Worm (Caenorhabditis elegans) whole organism, young adult: Measurements from ENCODE around the gene srh-60.

Experiments used
- B0336.3 ChIP-seq: fragments of 200-800 bp; sonication (Bioruptor generic); IDR thresholded peaks from 2 replicates; pipeline ENCODE4 v1.3.6; 2022; ENCODE audit warnings: missing genetic modification characterization, missing compliant biosample characterization
- F49E8.2 ChIP-seq: sonication (generic microtip); optimal IDR thresholded peaks from 3 replicates; lab custom pipeline; 2017; ENCODE audit warnings: missing genetic modification characterization, mild to moderate bottlenecking, missing compliant biosample characterization, antibody characterized with exemption, moderate library complexity; ENCODE audit not compliant: insufficient read depth
- ama-1 ChIP-seq, 3 experiments: fragments of 150-350 bp in 1 of 3; sonication (generic microtip) in 2 of 3; optimal IDR thresholded peaks; 2 replicates each; lab custom pipeline; 2014 to 2018; ENCODE audit warnings: missing biosample characterization in 2 of 3, missing genetic modification characterization in 2 of 3, missing genetic modification reagents in 2 of 3
- attf-3 ChIP-seq: fragments of 200-800 bp; sonication (Bioruptor generic); conservative IDR thresholded peaks from 2 replicates; pipeline ENCODE4 v1.3.6; 2022; ENCODE audit warnings: missing genetic modification reagents, missing genetic modification characterization, missing compliant biosample characterization
- cebp-2 ChIP-seq: fragments of 200-800 bp; sonication (Bioruptor generic); IDR thresholded peaks from 2 replicates; pipeline ENCODE4 v1.3.6; 2022; ENCODE audit warnings: missing genetic modification characterization, missing compliant biosample characterization
- ceh-91 ChIP-seq: fragments of 200-800 bp; sonication (Bioruptor generic); IDR thresholded peaks from 2 replicates; pipeline ENCODE4 v1.3.6; 2022; ENCODE audit warnings: missing genetic modification reagents, missing genetic modification characterization, missing compliant biosample characterization
- nfya-1 ChIP-seq: sonication (generic microtip); optimal IDR thresholded peaks from 2 replicates; lab custom pipeline; 2017; ENCODE audit warnings: antibody characterized with exemption, missing compliant biosample characterization, missing genetic modification characterization, borderline replicate concordance; ENCODE audit not compliant: insufficient read depth
- nhr-90 ChIP-seq: sonication (generic microtip); optimal IDR thresholded peaks from 2 replicates; lab custom pipeline; 2016; ENCODE audit warnings: missing genotype, mild to moderate bottlenecking, missing genetic modification characterization, missing compliant biosample characterization
- pha-4 ChIP-seq: fragments of 150-350 bp; sonication (generic microtip); optimal IDR thresholded peaks from 2 replicates; lab custom pipeline; 2014; ENCODE audit warnings: missing biosample characterization, missing genetic modification reagents, missing genetic modification characterization
- snpc-4 ChIP-seq, 5 experiments: fragments of 150-350 bp in 1 of 5; sonication (generic microtip) in 4 of 5; optimal IDR thresholded peaks; 2 replicates each; lab custom pipeline; 2014 to 2018; ENCODE audit warnings: missing genetic modification characterization in 5 of 5, missing biosample characterization in 3 of 5, antibody characterized with exemption in 2 of 5, mild to moderate bottlenecking in 2 of 5, missing compliant biosample characterization in 2 of 5, missing genotype in 2 of 5, moderate library complexity in 2 of 5, missing genetic modification reagents in 1 of 5
- tbx-9 ChIP-seq: sonication (generic microtip); optimal IDR thresholded peaks from 2 replicates; lab custom pipeline; 2016; ENCODE audit warnings: borderline replicate concordance, missing genetic modification characterization, inconsistent platforms, missing compliant biosample characterization
- tlf-1 ChIP-seq: fragments of 200-800 bp; sonication (Bioruptor generic); optimal IDR thresholded peaks from 2 replicates; lab custom pipeline; 2018; ENCODE audit warnings: mild to moderate bottlenecking, missing genetic modification characterization, missing compliant biosample characterization

DNA sequence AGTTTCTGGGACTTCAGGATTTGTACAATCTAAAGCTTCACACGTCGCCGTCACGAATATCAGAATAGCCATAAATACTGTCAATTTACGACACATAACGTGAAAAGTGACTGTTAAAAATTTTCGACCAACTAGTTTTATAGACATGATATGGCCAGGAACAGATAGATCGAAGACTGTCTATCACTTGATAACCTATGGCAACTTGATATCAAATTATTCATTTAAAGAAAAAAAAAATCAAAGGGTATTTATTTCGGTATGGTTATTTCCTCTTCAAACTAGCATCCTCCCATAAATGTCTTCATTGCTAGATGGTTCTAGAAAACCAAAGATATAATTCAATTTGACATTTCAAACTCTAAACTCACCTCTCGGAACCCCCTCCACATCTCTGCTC lies 21.1 kb upstream of the srh-60 start, which contains the start of gene W10G11.3:
- TF ChIP-seq B0336.3 (GFP tag; lab: Robert Waterston, UW): no peak
- TF ChIP-seq ama-1 (optimal IDR thresholded peaks at IDR 0.05; lab: Kevin White, UChicago): no peak
- no peak for TF ChIP-seq ama-1 (GFP tag; optimal IDR thresholded peaks at IDR 0.05; lab: Kevin White, UChicago)
- TF ChIP-seq snpc-4 (GFP tag; optimal IDR thresholded peaks at IDR 0.05; lab: Kevin White, UChicago): no peak
- TF ChIP-seq snpc-4 (tag; optimal IDR thresholded peaks at IDR 0.05; lab: Kevin White, UChicago): no peak
- TF ChIP-seq tlf-1 (GFP tag; lab: Kevin White, UChicago): no peak
- no peak for TF ChIP-seq nhr-90 (tag; lab: Kevin White, UChicago)
- TF ChIP-seq pha-4: no peak
- TF ChIP-seq tbx-9 (tag; lab: Kevin White, UChicago): no peak
- no peak for TF ChIP-seq nfya-1 (tag; lab: Kevin White, UChicago)
- TF ChIP-seq attf-3: no peak
- no peak for TF ChIP-seq F49E8.2
- TF ChIP-seq cebp-2 (GFP tag; lab: Robert Waterston, UW): no peak
- TF ChIP-seq ceh-91 (GFP tag; lab: Robert Waterston, UW): no peak
